Fruit fly (Drosophila melanogaster): ENCODE results near the gene aly.

aly gene

DNA sequence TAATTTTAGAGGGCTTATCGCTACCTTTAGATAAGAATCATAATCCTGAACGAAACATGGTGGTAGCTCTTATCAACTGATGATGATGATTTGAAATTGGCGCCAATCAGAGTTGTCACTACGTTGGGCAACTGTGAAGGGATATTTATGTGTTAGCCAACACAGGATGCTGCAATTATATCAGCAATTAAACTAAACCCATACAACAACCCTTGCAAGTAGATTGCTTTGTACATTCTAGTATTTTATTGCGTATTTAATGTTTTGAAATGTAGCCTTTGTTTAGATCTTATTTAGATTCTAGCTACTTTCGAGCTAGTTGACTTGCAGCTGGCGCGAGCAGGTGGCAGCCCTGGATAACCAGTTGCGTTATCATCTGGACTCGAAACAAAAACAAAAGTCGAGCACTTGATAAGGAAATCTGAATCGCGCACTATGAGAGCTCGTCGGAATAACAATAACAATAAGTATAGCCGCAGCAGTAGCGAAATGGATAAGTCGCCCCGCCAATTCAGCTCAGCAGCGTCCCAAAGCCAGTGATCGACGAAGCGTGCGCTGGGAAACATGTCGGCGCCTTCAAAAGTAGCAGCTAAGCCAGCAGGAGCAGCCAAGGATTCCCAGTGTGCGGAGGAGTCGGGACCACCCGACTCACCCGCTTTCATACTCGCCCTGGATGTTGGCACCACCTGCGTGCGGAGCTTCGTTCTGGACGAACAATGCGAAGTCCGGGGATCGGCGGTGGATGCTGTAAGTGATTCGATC, 26.0 kb upstream of the aly start, which contains the start of gene CG1271 (continued):
- TF ChIP-seq vfl (GFP tag; optimal IDR thresholded peaks at IDR 0.05), result peak; percentile 39
- TF ChIP-seq Elba2 (GFP tag; optimal IDR thresholded peaks at IDR 0.05), result no peak
- TF ChIP-seq cwo (GFP tag; optimal IDR thresholded peaks at IDR 0.05), result peak; percentile 84
- TF ChIP-seq phol (tag; optimal IDR thresholded peaks at IDR 0.05), result peak; percentile 80
- peak; percentile 73 for TF ChIP-seq CG9932 (GFP tag; IDR thresholded peaks at IDR 0.05)
- TF ChIP-seq CG1647 (GFP tag; optimal IDR thresholded peaks at IDR 0.05), result peak; percentile 65
- TF ChIP-seq nom (GFP tag; optimal IDR thresholded peaks at IDR 0.05), result peak; percentile 52
- peak; percentile 81 for TF ChIP-seq Fer1 (GFP tag; optimal IDR thresholded peaks at IDR 0.05)
- peak; percentile 69; the same call in 2 of the 3 replicates for TF ChIP-seq dysf (GFP tag; IDR thresholded peaks at IDR 0.05)
- TF ChIP-seq NC2β (GFP tag; optimal IDR thresholded peaks at IDR 0.05), result peak; percentile 27
- TF ChIP-seq Scr (GFP tag; IDR thresholded peaks at IDR 0.05; ENCODE audit: partially characterized antibody), result peak; percentile 17; the same call in 1 of the 2 replicates
- no peak for TF ChIP-seq tup (GFP tag; optimal IDR thresholded peaks at IDR 0.05)
- TF ChIP-seq Mrtf (GFP tag; IDR thresholded peaks at IDR 0.05), result peak; percentile 55; the same call in 2 of the 3 replicates
- TF ChIP-seq CG13775 (GFP tag; optimal IDR thresholded peaks at IDR 0.05), result peak; percentile 35
- TF ChIP-seq CG18011 (GFP tag; optimal IDR thresholded peaks at IDR 0.05), result peak; percentile 9
- peak; percentile 23 for TF ChIP-seq CG8281 (tag; optimal IDR thresholded peaks at IDR 0.05)
- TF ChIP-seq lmd (GFP tag; IDR thresholded peaks at IDR 0.05), result peak; percentile 68
- TF ChIP-seq tna (GFP tag; IDR thresholded peaks at IDR 0.05; ENCODE audit: partially characterized antibody), result no peak
- peak; percentile 72 for TF ChIP-seq slbo (GFP tag; IDR thresholded peaks at IDR 0.05)
- TF ChIP-seq CG11247 (GFP tag; IDR thresholded peaks at IDR 0.05), result peak; percentile 51
- peak; percentile 40 for TF ChIP-seq CG9609 (GFP tag; optimal IDR thresholded peaks at IDR 0.05)
- TF ChIP-seq run (tag; optimal IDR thresholded peaks at IDR 0.05), result no peak
- TF ChIP-seq Dip3 (GFP tag; optimal IDR thresholded peaks at IDR 0.05), result peak; percentile 67
- TF ChIP-seq Hey (tag; optimal IDR thresholded peaks at IDR 0.05), result no peak
- TF ChIP-seq gro (GFP tag; optimal IDR thresholded peaks at IDR 0.05), result peak; percentile 90
- peak; percentile 48 for TF ChIP-seq CG33557 (GFP tag; optimal IDR thresholded peaks at IDR 0.05)
- TF ChIP-seq Side (GFP tag; optimal IDR thresholded peaks at IDR 0.05), result peak; percentile 82
- TF ChIP-seq CG3838 (GFP tag; optimal IDR thresholded peaks at IDR 0.05), result no peak
- no peak for TF ChIP-seq TFAM (GFP tag; optimal IDR thresholded peaks at IDR 0.05)
- TF ChIP-seq Mad (GFP tag; optimal IDR thresholded peaks at IDR 0.05), result peak; percentile 61
- TF ChIP-seq CG11093 (GFP tag; IDR thresholded peaks at IDR 0.05), result no peak
- TF ChIP-seq Deaf1 (tag; optimal IDR thresholded peaks at IDR 0.05), result peak; percentile 55
- TF ChIP-seq CG10147 (GFP tag; optimal IDR thresholded peaks at IDR 0.05), result peak; percentile 72
- 0 out of 4 replicates have a peak, but pooled peaks have one; percentile 60 for TF ChIP-seq chinmo (GFP tag; IDR thresholded peaks at IDR 0.05; ENCODE audit: partially characterized antibody)
- TF ChIP-seq Max (GFP tag; optimal IDR thresholded peaks at IDR 0.05), result peak; percentile 72
- peak; percentile 51 for TF ChIP-seq ERR (GFP tag; optimal IDR thresholded peaks at IDR 0.05)
- peak; percentile 41; the same call in 1 of the 2 replicates for TF ChIP-seq danr (GFP tag; IDR thresholded peaks at IDR 0.05)
- TF ChIP-seq CG13424 (tag; optimal IDR thresholded peaks at IDR 0.05), result peak; percentile 57
- peak; percentile 86 for TF ChIP-seq CG15514 (GFP tag; optimal IDR thresholded peaks at IDR 0.05)
- peak; percentile 35 for TF ChIP-seq odd (GFP tag; optimal IDR thresholded peaks at IDR 0.05)
- 0 out of 2 replicates have a peak, but pooled peaks have one; percentile 16 for TF ChIP-seq Dref (GFP tag; IDR thresholded peaks at IDR 0.05)
- TF ChIP-seq CG8944 (GFP tag; optimal IDR thresholded peaks at IDR 0.05), result peak; percentile 64
- TF ChIP-seq gfzf (GFP tag; optimal IDR thresholded peaks at IDR 0.05), result peak; percentile 59
- peak; percentile 25 for TF ChIP-seq CTCF (GFP tag; optimal IDR thresholded peaks at IDR 0.05)
- TF ChIP-seq ara (GFP tag; IDR thresholded peaks at IDR 0.05), result no peak
- TF ChIP-seq zfh2 (GFP tag; optimal IDR thresholded peaks at IDR 0.05), result peak; percentile 83
- TF ChIP-seq CG7786 (GFP tag; optimal IDR thresholded peaks at IDR 0.05), result peak; percentile 66
- peak; percentile 50; the same call in 1 of the 2 replicates for TF ChIP-seq CG4730 (GFP tag; IDR thresholded peaks at IDR 0.05)
- peak; percentile 37 to 45 for TF ChIP-seq chif (GFP tag; optimal IDR thresholded peaks at IDR 0.05)

Data from whole organism, embryonic.